Fruit fly (Drosophila melanogaster): ENCODE measurements around the gene CG8379.

The CG8379 gene

DNA sequence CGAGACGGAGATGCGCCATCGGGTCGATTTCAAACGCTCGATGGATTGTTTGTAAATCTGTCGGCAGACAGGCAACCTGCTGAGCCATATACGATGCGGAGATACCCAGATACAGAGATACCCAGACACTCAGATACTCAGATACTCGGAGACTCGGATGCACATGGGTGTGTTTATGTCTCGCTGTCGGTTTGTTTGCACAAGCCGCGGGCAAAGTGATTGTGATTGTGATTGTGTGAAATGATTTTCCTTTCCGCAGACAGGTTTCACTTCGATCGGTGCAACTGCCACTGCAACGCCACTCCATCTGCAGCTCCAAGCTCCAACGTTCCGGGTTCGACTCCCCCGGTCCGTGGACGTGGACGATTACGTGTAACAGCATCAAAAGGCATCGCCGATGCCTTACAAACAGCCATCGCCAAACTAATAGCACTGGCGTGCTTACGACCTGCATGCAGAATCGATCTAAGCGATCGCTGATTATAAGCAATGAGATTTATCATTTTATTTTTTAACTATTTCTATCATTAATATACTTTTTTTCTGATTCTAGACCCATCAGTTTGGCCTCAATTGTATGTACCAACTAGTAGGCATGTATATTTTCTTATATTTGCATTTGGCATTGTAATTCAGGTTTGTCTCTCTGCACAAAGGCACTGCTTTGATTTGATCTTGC is 35.4 kb upstream of the CG8379 start:
- TF ChIP-seq OdsH (GFP tag; optimal IDR thresholded peaks at IDR 0.05): no peak
- TF ChIP-seq h (GFP tag; optimal IDR thresholded peaks at IDR 0.05): peak; percentile 42
- TF ChIP-seq lola (GFP tag; optimal IDR thresholded peaks at IDR 0.05): no peak
- peak; percentile 24 for TF ChIP-seq HLH106 (tag; optimal IDR thresholded peaks at IDR 0.05)
- peak; percentile 15 for TF ChIP-seq fru (GFP tag; optimal IDR thresholded peaks at IDR 0.05)
- peak; percentile 5 for TF ChIP-seq rgr (GFP tag; optimal IDR thresholded peaks at IDR 0.05)
- peak; percentile 31 for TF ChIP-seq ey (GFP tag; optimal IDR thresholded peaks at IDR 0.05)
- peak in 1 of 2 experiments; percentile 37 for TF ChIP-seq foxo (GFP tag; optimal IDR thresholded peaks at IDR 0.05)

DNA sequence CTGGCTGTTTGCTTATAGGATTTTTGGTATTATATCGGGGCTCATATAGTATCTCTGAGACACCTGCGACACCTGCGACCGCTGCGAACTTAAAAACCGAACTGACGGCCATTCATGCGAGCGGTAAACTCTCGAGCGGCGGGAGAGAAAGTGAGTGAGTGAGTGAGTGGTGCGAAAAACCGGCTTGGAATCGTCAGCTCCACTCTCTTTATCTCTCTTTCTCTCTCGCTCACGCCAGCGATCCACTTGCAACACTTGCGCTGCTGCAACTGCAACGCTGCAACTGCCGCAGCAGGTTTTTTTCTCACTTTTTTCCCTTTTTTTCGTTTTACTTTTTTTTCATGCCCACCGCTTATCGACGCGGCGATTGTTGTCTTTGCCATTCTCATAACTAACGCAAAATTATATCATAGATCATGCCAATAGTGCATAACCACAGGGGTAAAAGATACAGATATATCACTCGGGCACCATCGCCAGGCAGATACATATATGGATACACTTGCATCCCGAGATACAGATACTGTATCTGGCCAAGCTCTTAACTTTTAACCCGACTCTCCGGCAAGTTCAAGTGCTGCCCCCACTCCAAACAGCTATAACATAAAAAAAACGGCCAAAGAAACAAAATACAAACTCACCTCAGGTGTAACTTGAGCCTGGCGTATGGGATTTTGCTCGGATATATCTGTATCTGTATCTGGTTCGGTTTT is 31.6 kb upstream of the CG8379 start:
- TF ChIP-seq Vsx2 (GFP tag; optimal IDR thresholded peaks at IDR 0.05; ENCODE audit: partially characterized antibody): peak; percentile 70
- peak; percentile 20 for TF ChIP-seq Sp1 (GFP tag; optimal IDR thresholded peaks at IDR 0.05)
- no peak for TF ChIP-seq Hr78 (GFP tag; optimal IDR thresholded peaks at IDR 0.05)
- TF ChIP-seq foxo (GFP tag; optimal IDR thresholded peaks at IDR 0.05): no peak
- TF ChIP-seq Dif (GFP tag; optimal IDR thresholded peaks at IDR 0.05; ENCODE audit: partially characterized antibody): peak; percentile 78
- no peak for TF ChIP-seq Myc (optimal IDR thresholded peaks at IDR 0.05)
- TF ChIP-seq dl (GFP tag; optimal IDR thresholded peaks at IDR 0.05; ENCODE audit: insufficient read depth in 1 of 2, partially characterized antibody in 2 of 2): peak in 1 of 2 experiments; percentile 64
- TF ChIP-seq sage (GFP tag; optimal IDR thresholded peaks at IDR 0.05): no peak

DNA sequence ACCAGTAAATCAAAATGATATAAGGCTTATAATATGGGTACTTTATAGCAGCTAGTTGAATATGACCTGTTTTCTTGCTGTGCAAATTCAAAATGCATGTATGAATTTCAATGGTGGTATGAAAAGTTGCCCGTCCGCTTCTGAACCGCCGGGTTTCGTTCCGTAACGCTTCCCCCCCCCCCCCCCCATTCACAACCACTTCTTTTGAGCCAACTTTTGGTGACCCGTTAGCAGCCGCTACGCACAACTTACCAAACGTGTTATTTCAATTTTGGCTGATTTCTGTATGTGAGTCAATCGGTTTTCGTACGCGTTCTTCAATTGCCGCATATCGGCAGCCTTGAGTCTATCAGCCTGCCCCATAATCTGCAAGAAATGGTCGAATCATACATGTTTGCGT is 30.5 kb upstream of the CG8379 start:
- TF ChIP-seq Sp1 (GFP tag; optimal IDR thresholded peaks at IDR 0.05) (no peak), foxo (GFP tag; optimal IDR thresholded peaks at IDR 0.05) (peak in 1 of 2 experiments; percentile 0), HLH106 (tag; optimal IDR thresholded peaks at IDR 0.05) (no peak)

DNA sequence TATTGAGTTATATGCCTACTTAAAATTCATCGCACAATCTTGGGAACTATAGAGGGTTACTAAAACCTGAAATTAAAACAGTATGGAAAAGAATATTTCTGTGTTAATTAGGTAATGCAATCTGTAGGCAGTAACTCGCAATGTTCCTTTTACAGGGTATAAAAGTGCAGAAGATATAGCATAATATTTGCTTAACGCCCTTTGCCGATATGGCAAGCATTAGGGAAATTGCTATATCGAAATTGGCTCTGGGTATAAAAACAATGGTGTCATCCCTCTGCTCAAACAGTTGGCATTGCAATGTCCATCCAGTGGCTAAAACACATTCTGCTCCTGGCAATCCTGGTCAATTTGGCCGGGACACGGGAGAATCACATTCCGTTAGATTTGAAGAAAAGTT is 29.8 kb upstream of the CG8379 start, which contains the start of gene Ir85a:
Gene Ir85a, plus strand, starts transcription at position 301 of the 400 bp plus-strand sequence.
- TF ChIP-seq Hr78 (GFP tag; optimal IDR thresholded peaks at IDR 0.05) (no peak), CG9705 (GFP tag; optimal IDR thresholded peaks at IDR 0.05) (no peak), usp (GFP tag; optimal IDR thresholded peaks at IDR 0.05) (no peak), br (GFP tag; optimal IDR thresholded peaks at IDR 0.05) (no peak), Vsx2 (GFP tag; optimal IDR thresholded peaks at IDR 0.05; ENCODE audit: partially characterized antibody) (no peak), Myc (optimal IDR thresholded peaks at IDR 0.05) (no peak), foxo (GFP tag; optimal IDR thresholded peaks at IDR 0.05) (no peak), N (GFP tag; optimal IDR thresholded peaks at IDR 0.05) (no peak), Abd-B (GFP tag; optimal IDR thresholded peaks at IDR 0.05) (no peak), sv (GFP tag; optimal IDR thresholded peaks at IDR 0.05) (no peak), rgr (GFP tag; optimal IDR thresholded peaks at IDR 0.05) (no peak), Rel (GFP tag; optimal IDR thresholded peaks at IDR 0.05) (no peak), Rel (tag; optimal IDR thresholded peaks at IDR 0.05) (no peak), psq (GFP tag; optimal IDR thresholded peaks at IDR 0.05) (no peak), CG32264 (GFP tag; optimal IDR thresholded peaks at IDR 0.05) (no peak), GATAd (GFP tag; optimal IDR thresholded peaks at IDR 0.05) (no peak), sage (GFP tag; optimal IDR thresholded peaks at IDR 0.05) (no peak), Jra (GFP tag; optimal IDR thresholded peaks at IDR 0.05) (no peak), ey (GFP tag; optimal IDR thresholded peaks at IDR 0.05) (no peak), OdsH (GFP tag; optimal IDR thresholded peaks at IDR 0.05) (no peak)

DNA sequence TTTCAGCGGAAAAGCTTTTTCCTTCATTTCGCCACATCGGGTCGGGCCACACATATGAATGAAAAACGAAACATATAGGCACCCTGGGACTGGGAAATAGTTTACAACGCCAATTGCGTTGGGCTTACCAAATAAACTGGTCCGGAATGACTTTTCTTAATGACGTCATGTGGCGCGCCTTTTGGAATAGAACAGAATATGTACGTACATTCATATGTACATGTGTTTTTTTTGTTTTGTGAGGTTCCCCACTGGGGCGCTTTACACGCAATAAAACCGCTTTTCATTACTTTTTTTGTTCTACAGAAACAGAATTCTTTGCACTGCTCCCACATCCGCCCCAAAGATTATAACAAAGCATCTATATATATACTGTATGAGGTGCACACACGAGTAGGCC is 25.9 kb upstream of the CG8379 start:
- TF ChIP-seq Vsx2 (GFP tag; optimal IDR thresholded peaks at IDR 0.05; ENCODE audit: partially characterized antibody) (no peak), dmrt93B (GFP tag; optimal IDR thresholded peaks at IDR 0.05) (no peak), tai (GFP tag; optimal IDR thresholded peaks at IDR 0.05) (no peak), Hr83 (GFP tag; optimal IDR thresholded peaks at IDR 0.05; ENCODE audit: poor library complexity, severe bottlenecking) (no peak), GATAd (GFP tag; optimal IDR thresholded peaks at IDR 0.05) (no peak), woc (GFP tag; optimal IDR thresholded peaks at IDR 0.05) (no peak), CG9705 (GFP tag; optimal IDR thresholded peaks at IDR 0.05) (no peak), psq (GFP tag; optimal IDR thresholded peaks at IDR 0.05) (no peak), brk (GFP tag; optimal IDR thresholded peaks at IDR 0.05) (no peak), Dif (GFP tag; optimal IDR thresholded peaks at IDR 0.05; ENCODE audit: partially characterized antibody) (no peak), dl (GFP tag; optimal IDR thresholded peaks at IDR 0.05; ENCODE audit: insufficient read depth in 1 of 2, partially characterized antibody in 2 of 2) (no peak), br (GFP tag; optimal IDR thresholded peaks at IDR 0.05) (no peak), lola (GFP tag; optimal IDR thresholded peaks at IDR 0.05) (no peak)
